Worm (Caenorhabditis elegans): ENCODE measurements around the gene M01B2.13.

The M01B2.13 gene

ce11 chrV:15306745-15307144 lies 41.0 kb upstream of the M01B2.13 start, which contains the start of gene T26H8.4 (continued):
- TF ChIP-seq ets-4 (GFP tag; optimal IDR thresholded peaks at IDR 0.05), result no peak

- TF ChIP-seq tlf-1 (GFP tag; optimal IDR thresholded peaks at IDR 0.05) (no peak), T26A5.8 (tag; optimal IDR thresholded peaks at IDR 0.05) (no peak), zim-3 (tag; optimal IDR thresholded peaks at IDR 0.05) (no peak), ccch-3 (GFP tag; optimal IDR thresholded peaks at IDR 0.05) (no peak), sptf-2 (GFP tag; optimal IDR thresholded peaks at IDR 0.05) (no peak), attf-3 (GFP tag; conservative IDR thresholded peaks at IDR 0.05) (no peak)
Observed at ce11 chrV:15305502-15305901, 39.8 kb upstream of the M01B2.13 start, which contains the start of gene T26H8.5. Gene T26H8.5, minus strand, starts transcription at chrV:15305602.

- TF ChIP-seq nfyb-1 (GFP tag; IDR thresholded peaks at IDR 0.05), result no peak
Observed at ce11 chrV:15303625-15304024, 37.9 kb upstream of the M01B2.13 start, which contains the start of gene srx-48. Gene srx-48, minus strand, starts transcription at chrV:15303725.

ce11 chrV:15298597-15298996 lies 32.9 kb upstream of the M01B2.13 start, which contains the start of gene cpr-3:
Gene cpr-3, minus strand, starts transcription at chrV:15298700.
- TF ChIP-seq ztf-28 (GFP tag; IDR thresholded peaks at IDR 0.05) (no peak), atf-7 (tag; optimal IDR thresholded peaks at IDR 0.05) (peak; percentile 69), snpc-3.4 (tag; optimal IDR thresholded peaks at IDR 0.05) (no peak), die-1 (tag; optimal IDR thresholded peaks at IDR 0.05) (no peak), attf-3 (GFP tag; conservative IDR thresholded peaks at IDR 0.05) (no peak), B0019.2 (GFP tag; conservative IDR thresholded peaks at IDR 0.05) (no peak), fkh-3 (tag; optimal IDR thresholded peaks at IDR 0.05) (no peak), snpc-1.1 (tag; optimal IDR thresholded peaks at IDR 0.05; ENCODE audit: insufficient read depth) (no peak), ets-4 (GFP tag; optimal IDR thresholded peaks at IDR 0.05) (peak; percentile 83), dpff-1 (tag; optimal IDR thresholded peaks at IDR 0.05) (no peak), rcor-1 (GFP tag; IDR thresholded peaks at IDR 0.05) (no peak), F52B5.7 (tag; optimal IDR thresholded peaks at IDR 0.05) (no peak), pha-4 (tag; optimal IDR thresholded peaks at IDR 0.05) (peak; percentile 23), egrh-3 (GFP tag; IDR thresholded peaks at IDR 0.05) (no peak), athp-1 (tag; optimal IDR thresholded peaks at IDR 0.05) (no peak), ceh-79 (tag; optimal IDR thresholded peaks at IDR 0.05) (no peak), nfyb-1 (GFP tag; IDR thresholded peaks at IDR 0.05) (no peak), ekl-4 (GFP tag; IDR thresholded peaks at IDR 0.05) (no peak), somi-1 (GFP tag; optimal IDR thresholded peaks at IDR 0.05) (no peak), mel-28 (tag; optimal IDR thresholded peaks at IDR 0.05; ENCODE audit: borderline replicate concordance) (no peak), hsf-1 (GFP tag; IDR thresholded peaks at IDR 0.05) (no peak), nhr-80 (tag; optimal IDR thresholded peaks at IDR 0.05) (peak; percentile 97), F22D6.2 (tag; optimal IDR thresholded peaks at IDR 0.05) (no peak), ztf-25 (GFP tag; IDR thresholded peaks at IDR 0.05) (no peak), lsl-1 (GFP tag; optimal IDR thresholded peaks at IDR 0.05) (no peak), nhr-179 (tag; optimal IDR thresholded peaks at IDR 0.05) (no peak), sptf-2 (GFP tag; optimal IDR thresholded peaks at IDR 0.05) (no peak), ccch-3 (GFP tag; optimal IDR thresholded peaks at IDR 0.05) (no peak), Y95B8A.8 (GFP tag; IDR thresholded peaks at IDR 0.05) (no peak), cebp-1 (GFP tag; IDR thresholded peaks at IDR 0.05) (no peak), cebp-1 (tag; optimal IDR thresholded peaks at IDR 0.05) (no peak), nfya-1 (tag; optimal IDR thresholded peaks at IDR 0.05; ENCODE audit: borderline replicate concordance, insufficient read depth) (no peak), ztf-22 (GFP tag; optimal IDR thresholded peaks at IDR 0.05) (peak; percentile 88), F57A8.1 (GFP tag; optimal IDR thresholded peaks at IDR 0.05) (no peak), F39B2.1 (GFP tag; IDR thresholded peaks at IDR 0.05) (no peak), Y53F4B.3 (GFP tag; IDR thresholded peaks at IDR 0.05) (no peak), T07F8.4 (tag; optimal IDR thresholded peaks at IDR 0.05) (no peak), D2030.7 (GFP tag; IDR thresholded peaks at IDR 0.05) (no peak), gei-17 (GFP tag; optimal IDR thresholded peaks at IDR 0.05) (no peak), mcd-1 (GFP tag; IDR thresholded peaks at IDR 0.05) (no peak)
